Fruit fly (Drosophila melanogaster) whole organism, embryonic: ENCODE measurements around the gene CG42390.

Experiments used
- Abd-B ChIP-seq: fragments of 200-800 bp; sonication (Bioruptor generic); optimal IDR thresholded peaks from 2 replicates; lab custom pipeline; 2018; ENCODE audit warnings: missing biosample characterization, mild to moderate bottlenecking, missing genetic modification characterization, moderate library complexity
- Atf3 ChIP-seq: fragments of 200-800 bp; sonication (Bioruptor generic); optimal IDR thresholded peaks from 3 replicates; lab custom pipeline; 2016; ENCODE audit warnings: missing biosample characterization, missing genetic modification characterization
- CG10543 ChIP-seq: fragments of 200-800 bp; sonication (Bioruptor generic); optimal IDR thresholded peaks from 3 replicates; lab custom pipeline; 2017; ENCODE audit warnings: missing biosample characterization, mild to moderate bottlenecking, missing genetic modification characterization, moderate library complexity
- CG12744 ChIP-seq: fragments of 200-800 bp; sonication (Bioruptor generic); optimal IDR thresholded peaks from 2 replicates; lab custom pipeline; 2016; ENCODE audit warnings: missing biosample characterization, missing genetic modification characterization
- CG12769 ChIP-seq: fragments of 200-800 bp; sonication (Bioruptor generic); optimal IDR thresholded peaks from 2 replicates; lab custom pipeline; 2019; ENCODE audit warnings: missing biosample characterization, mild to moderate bottlenecking, missing genetic modification characterization, moderate library complexity
- CG14050 ChIP-seq: fragments of 200-800 bp; sonication (Bioruptor generic); IDR thresholded peaks from 3 replicates; pipeline ENCODE4 v1.3.6; 2022; ENCODE audit warnings: missing biosample characterization, missing genetic modification characterization
- CG14441 ChIP-seq: fragments of 200-800 bp; sonication (Bioruptor generic); IDR thresholded peaks from 2 replicates; pipeline ENCODE4 v1.3.6; 2022; ENCODE audit warnings: missing biosample characterization, missing genetic modification characterization
- CG15479 ChIP-seq: fragments of 200-800 bp; sonication (Bioruptor generic); optimal IDR thresholded peaks from 3 replicates; lab custom pipeline; 2019; ENCODE audit warnings: missing biosample characterization, mild to moderate bottlenecking, missing genetic modification characterization, moderate library complexity
- CG1603 ChIP-seq: fragments of 200-800 bp; sonication (Bioruptor generic); optimal IDR thresholded peaks from 2 replicates; lab custom pipeline; 2019; ENCODE audit warnings: missing biosample characterization, mild to moderate bottlenecking, missing genetic modification characterization, moderate library complexity
- CG16863 ChIP-seq: fragments of 200-800 bp; sonication (Bioruptor generic); optimal IDR thresholded peaks from 3 replicates; lab custom pipeline; 2016; ENCODE audit warnings: missing biosample characterization, missing genetic modification characterization
- CG17359 ChIP-seq: fragments of 200-800 bp; sonication (Bioruptor generic); optimal IDR thresholded peaks from 3 replicates; lab custom pipeline; 2018; ENCODE audit warnings: missing biosample characterization, mild to moderate bottlenecking, missing genetic modification characterization, moderate library complexity
- CG2202 ChIP-seq: fragments of 200-800 bp; sonication (Bioruptor generic); optimal IDR thresholded peaks from 2 replicates; lab custom pipeline; 2018; ENCODE audit warnings: missing biosample characterization, mild to moderate bottlenecking, missing genetic modification characterization
- CG2889 ChIP-seq: fragments of 200-800 bp; sonication (Bioruptor generic); IDR thresholded peaks from 3 replicates; pipeline ENCODE4 v1.3.6; 2022; ENCODE audit warnings: missing biosample characterization, missing genetic modification characterization
- CG31388 ChIP-seq: fragments of 200-800 bp; sonication (Bioruptor generic); optimal IDR thresholded peaks from 2 replicates; lab custom pipeline; 2016; ENCODE audit warnings: missing biosample characterization, missing genetic modification characterization
- CG34376 ChIP-seq: fragments of 200-800 bp; sonication (Bioruptor generic); optimal IDR thresholded peaks from 2 replicates; lab custom pipeline; 2018; ENCODE audit warnings: missing biosample characterization, mild to moderate bottlenecking, missing genetic modification characterization
- CG34422 ChIP-seq: fragments of 200-800 bp; sonication (Bioruptor generic); IDR thresholded peaks from 3 replicates; pipeline ENCODE4 v1.3.6; 2022; ENCODE audit warnings: missing biosample characterization, missing genetic modification characterization
- CG4360 ChIP-seq: fragments of 200-800 bp; sonication (Bioruptor generic); IDR thresholded peaks from 2 replicates; pipeline ENCODE4 v1.3.6; 2022; ENCODE audit warnings: missing biosample characterization, missing genetic modification characterization
- CG4730 ChIP-seq: fragments of 200-800 bp; sonication (Bioruptor generic); IDR thresholded peaks from 2 replicates; pipeline ENCODE4 v1.3.6; 2022; ENCODE audit warnings: missing biosample characterization, missing genetic modification characterization
- CG7556 ChIP-seq: fragments of 200-800 bp; sonication (Bioruptor generic); optimal IDR thresholded peaks from 2 replicates; lab custom pipeline; 2017; ENCODE audit warnings: missing biosample characterization, mild to moderate bottlenecking, missing genetic modification characterization
- CG7839 ChIP-seq: fragments of 200-800 bp; sonication (Bioruptor generic); optimal IDR thresholded peaks from 3 replicates; lab custom pipeline; 2018; ENCODE audit warnings: missing biosample characterization, mild to moderate bottlenecking, missing genetic modification characterization, moderate library complexity
- CG8765 ChIP-seq: fragments of 200-800 bp; sonication (Bioruptor generic); IDR thresholded peaks from 2 replicates; pipeline ENCODE4 v1.3.6; 2022; ENCODE audit warnings: missing biosample characterization, missing genetic modification characterization
- CG9215 ChIP-seq: fragments of 200-800 bp; sonication (Bioruptor generic); IDR thresholded peaks from 2 replicates; pipeline ENCODE4 v1.3.6; 2022; ENCODE audit warnings: missing biosample characterization, missing genetic modification characterization
- Drgx ChIP-seq: fragments of 200-800 bp; sonication (Bioruptor generic); IDR thresholded peaks from 2 replicates; pipeline ENCODE4 v1.3.6; 2022; ENCODE audit warnings: missing biosample characterization, missing genetic modification characterization
- Eip74EF ChIP-seq, 2 experiments: fragments of 200-800 bp in 1 of 2; fragments of >200 bp in 1 of 2; sonication (Bioruptor generic) in 1 of 2; optimal IDR thresholded peaks; 2 replicates each; lab custom pipeline; 2017 to 2019; ENCODE audit warnings: missing biosample characterization in 2 of 2, missing genetic modification characterization in 2 of 2, mild to moderate bottlenecking in 1 of 2, moderate library complexity in 1 of 2
- H2.0 ChIP-seq: fragments of 200-800 bp; sonication (Bioruptor generic); IDR thresholded peaks from 2 replicates; pipeline ENCODE4 v1.3.6; 2022; ENCODE audit warnings: missing biosample characterization, missing genetic modification characterization
- HHEX ChIP-seq: fragments of 200-800 bp; sonication (Bioruptor generic); optimal IDR thresholded peaks from 3 replicates; lab custom pipeline; 2017; ENCODE audit warnings: missing biosample characterization, mild to moderate bottlenecking, missing genetic modification characterization, missing genetic modification reagents
- Mes4 ChIP-seq: fragments of 200-800 bp; sonication (Bioruptor generic); optimal IDR thresholded peaks from 2 replicates; lab custom pipeline; 2016; ENCODE audit warnings: missing biosample characterization, missing genetic modification characterization
- Mrtf ChIP-seq: fragments of 200-800 bp; sonication (Bioruptor generic); IDR thresholded peaks from 3 replicates; pipeline ENCODE4 v1.3.6; 2022; ENCODE audit warnings: missing biosample characterization, missing genetic modification characterization
- Oaz ChIP-seq: fragments of 200-800 bp; sonication (Bioruptor generic); IDR thresholded peaks from 2 replicates; pipeline ENCODE4 v1.3.6; 2022; ENCODE audit warnings: missing biosample characterization, missing genetic modification characterization
- Rx ChIP-seq: fragments of 200-800 bp; sonication (Bioruptor generic); IDR thresholded peaks from 2 replicates; pipeline ENCODE4 v1.3.6; 2022; ENCODE audit warnings: missing biosample characterization, missing genetic modification characterization
- ash1 ChIP-seq: fragments of 200-800 bp; sonication (Bioruptor generic); optimal IDR thresholded peaks from 2 replicates; lab custom pipeline; 2018; ENCODE audit warnings: missing biosample characterization, mild to moderate bottlenecking, missing genetic modification characterization
- ato ChIP-seq: fragments of 200-800 bp; sonication (Bioruptor generic); IDR thresholded peaks from 2 replicates; pipeline ENCODE4 v1.3.6; 2022; ENCODE audit warnings: missing biosample characterization, missing genetic modification characterization; ENCODE audit not compliant: partially characterized antibody
- bigmax ChIP-seq: fragments of 200-800 bp; sonication (Bioruptor generic); optimal IDR thresholded peaks from 2 replicates; lab custom pipeline; 2018; ENCODE audit warnings: missing biosample characterization, mild to moderate bottlenecking, missing genetic modification characterization
- bowl ChIP-seq: fragments of 200-800 bp; sonication (Bioruptor generic); IDR thresholded peaks from 2 replicates; pipeline ENCODE4 v1.3.6; 2022; ENCODE audit warnings: missing biosample characterization, missing genetic modification characterization
- caup ChIP-seq: fragments of 200-800 bp; sonication (Bioruptor generic); optimal IDR thresholded peaks from 3 replicates; lab custom pipeline; 2017; ENCODE audit warnings: missing biosample characterization, mild to moderate bottlenecking, missing genetic modification characterization, moderate library complexity; ENCODE audit not compliant: severe bottlenecking
- dmrt11E ChIP-seq: fragments of 200-800 bp; sonication (Bioruptor generic); optimal IDR thresholded peaks from 3 replicates; lab custom pipeline; 2018; ENCODE audit warnings: missing biosample characterization, mild to moderate bottlenecking, missing genetic modification characterization, moderate library complexity
- ewg ChIP-seq: fragments of 200-800 bp; sonication (Bioruptor generic); optimal IDR thresholded peaks from 3 replicates; lab custom pipeline; 2017; ENCODE audit warnings: mild to moderate bottlenecking, missing biosample characterization, missing genetic modification reagents, missing genetic modification characterization
- fu2 ChIP-seq: fragments of 200-800 bp; sonication (Bioruptor generic); optimal IDR thresholded peaks from 2 replicates; lab custom pipeline; 2016; ENCODE audit warnings: missing biosample characterization, missing genetic modification characterization
- grn ChIP-seq: fragments of 200-800 bp; sonication (Bioruptor generic); optimal IDR thresholded peaks from 3 replicates; lab custom pipeline; 2017; ENCODE audit warnings: missing biosample characterization, missing genetic modification characterization
- knrl ChIP-seq: fragments of 200-800 bp; sonication (Bioruptor generic); IDR thresholded peaks from 3 replicates; pipeline ENCODE4 v1.3.6; 2022; ENCODE audit warnings: missing biosample characterization, missing genetic modification characterization; ENCODE audit not compliant: partially characterized antibody
- onecut ChIP-seq: fragments of 200-800 bp; sonication (Bioruptor generic); IDR thresholded peaks from 2 replicates; pipeline ENCODE4 v1.3.6; 2022; ENCODE audit warnings: missing biosample characterization, missing genetic modification characterization
- pb ChIP-seq: fragments of 200-800 bp; sonication (Bioruptor generic); optimal IDR thresholded peaks from 3 replicates; lab custom pipeline; 2016; ENCODE audit warnings: missing biosample characterization, missing genetic modification characterization
- prd ChIP-seq, 3 experiments: fragments of >200 bp in 2 of 3; fragments of 200-800 bp in 1 of 3; sonication (Bioruptor generic) in 1 of 3; optimal IDR thresholded peaks in 2 of 3; IDR thresholded peaks in 1 of 3; 2 replicates in 2 of 3; 3 replicates in 1 of 3; pipeline versions ENCODE4 v1.3.6 to Lab custom; 2017 to 2022; ENCODE audit warnings: missing biosample characterization in 1 of 3, missing genetic modification characterization in 1 of 3
- pum ChIP-seq: fragments of 200-800 bp; sonication (Bioruptor generic); optimal IDR thresholded peaks from 2 replicates; lab custom pipeline; 2016; ENCODE audit warnings: missing biosample characterization, missing genetic modification characterization
- run ChIP-seq: fragments of 200-800 bp; sonication (Bioruptor generic); optimal IDR thresholded peaks from 3 replicates; lab custom pipeline; 2018; ENCODE audit warnings: missing biosample characterization, mild to moderate bottlenecking, missing genetic modification characterization
- shn ChIP-seq: fragments of 200-800 bp; sonication (Bioruptor generic); optimal IDR thresholded peaks from 3 replicates; lab custom pipeline; 2016; ENCODE audit warnings: missing biosample characterization, missing genetic modification characterization
- stc ChIP-seq: fragments of 200-800 bp; sonication (Bioruptor generic); IDR thresholded peaks from 2 replicates; pipeline ENCODE4 v1.3.6; 2022; ENCODE audit warnings: missing biosample characterization, missing genetic modification characterization
- wdn ChIP-seq: fragments of 200-800 bp; sonication (Bioruptor generic); IDR thresholded peaks from 2 replicates; pipeline ENCODE4 v1.3.6; 2022; ENCODE audit warnings: missing biosample characterization, missing genetic modification characterization

Gene CG42390

dm6 chr3R:22172454-22173413 lies 52.9 kb downstream of the CG42390 start:
- no peak for TF ChIP-seq CG14050 (GFP tag; lab: Robert Waterston, UW)
- no peak for TF ChIP-seq CG12744
- TF ChIP-seq CG34422 (GFP tag; lab: Robert Waterston, UW): peak; percentile 47; the same call in 2 of the 3 replicates
- no peak for TF ChIP-seq Atf3 (GFP tag; lab: Kevin White, UChicago)
- no peak for TF ChIP-seq wdn (GFP tag; lab: Robert Waterston, UW)
- no peak for TF ChIP-seq bowl
- TF ChIP-seq ash1 (GFP tag; lab: Kevin White, UChicago): no peak
- no peak for TF ChIP-seq CG31388 (GFP tag; lab: Kevin White, UChicago)
- TF ChIP-seq CG2889 (GFP tag; lab: Robert Waterston, UW): no peak
- TF ChIP-seq Drgx: no peak
- TF ChIP-seq run (tag; lab: Kevin White, UChicago): no peak
- TF ChIP-seq dmrt11E: no peak
- no peak for TF ChIP-seq caup
- no peak for TF ChIP-seq HHEX (GFP tag; lab: Kevin White, UChicago)
- TF ChIP-seq shn (GFP tag; lab: Kevin White, UChicago): no peak
- TF ChIP-seq knrl (GFP tag; lab: Robert Waterston, UW): no peak
- no peak for TF ChIP-seq CG14441 (GFP tag; lab: Robert Waterston, UW)
- no peak for TF ChIP-seq ato
- TF ChIP-seq Mrtf (GFP tag; lab: Robert Waterston, UW): no peak
- peak; percentile 25 for TF ChIP-seq ewg (GFP tag; lab: Kevin White, UChicago)
- no peak for TF ChIP-seq CG1603
- TF ChIP-seq CG10543 (GFP tag; lab: Kevin White, UChicago): no peak
- no peak for TF ChIP-seq Mes4 (GFP tag; lab: Kevin White, UChicago)
- peak; percentile 50 for TF ChIP-seq grn (GFP tag; lab: Kevin White, UChicago)
- TF ChIP-seq Eip74EF (GFP tag; optimal IDR thresholded peaks at IDR 0.05; lab: Kevin White, UChicago): no peak
- no peak for TF ChIP-seq CG4360
- no peak for TF ChIP-seq fu2 (GFP tag; lab: Kevin White, UChicago)
- no peak for TF ChIP-seq bigmax (GFP tag; lab: Kevin White, UChicago)
- no peak for TF ChIP-seq CG16863 (GFP tag; lab: Kevin White, UChicago)
- no peak for TF ChIP-seq CG4730 (GFP tag; lab: Robert Waterston, UW)
- TF ChIP-seq CG34376: no peak
- TF ChIP-seq prd (optimal IDR thresholded peaks at IDR 0.05; lab: Kevin White, UChicago): no peak
- TF ChIP-seq prd (GFP tag; IDR thresholded peaks at IDR 0.05; lab: Robert Waterston, UW): no peak; the same call in 2 of the 3 replicates
- TF ChIP-seq CG17359 (tag; lab: Kevin White, UChicago): peak; percentile 28
- TF ChIP-seq onecut (GFP tag; lab: Robert Waterston, UW): no peak
- no peak for TF ChIP-seq stc
- no peak for TF ChIP-seq pb
- no peak for TF ChIP-seq Rx
- peak; percentile 11 for TF ChIP-seq CG7556
- no peak for TF ChIP-seq H2.0 (GFP tag; lab: Robert Waterston, UW)
- TF ChIP-seq CG2202: no peak
- TF ChIP-seq CG9215 (GFP tag; lab: Robert Waterston, UW): no peak
- no peak for TF ChIP-seq CG15479 (GFP tag; lab: Kevin White, UChicago)
- TF ChIP-seq CG7839 (tag; lab: Kevin White, UChicago): peak; percentile 26
- TF ChIP-seq CG12769: no peak
- peak; percentile 5 for TF ChIP-seq Abd-B (GFP tag; lab: Kevin White, UChicago)
- TF ChIP-seq CG8765 (GFP tag; lab: Robert Waterston, UW): no peak
- no peak for TF ChIP-seq pum (GFP tag; lab: Kevin White, UChicago)
- no peak for TF ChIP-seq Oaz (GFP tag; lab: Robert Waterston, UW)
